Worm (Caenorhabditis elegans): Measurements from ENCODE around the gene pink-1.

The pink-1 gene

ce11 chrII:5408924-5409323, 13.4 kb upstream of the pink-1 start, which contains the start of the genes EEED8.12 and EEED8.4:
TSS of gene EEED8.12 (minus strand) at chrII:5409024.
TSS of gene EEED8.4 (plus strand) at chrII:5409319.
- no peak for TF ChIP-seq nhr-25 (tag; optimal IDR thresholded peaks at IDR 0.05; ENCODE audit: borderline replicate concordance, insufficient read depth)
- no peak for TF ChIP-seq set-16 (GFP tag; IDR thresholded peaks at IDR 0.05)
- TF ChIP-seq Y75B8A.6 (GFP tag; IDR thresholded peaks at IDR 0.05): no peak
- no peak for TF ChIP-seq nhr-28 (tag; optimal IDR thresholded peaks at IDR 0.05)
- no peak for TF ChIP-seq nhr-237 (tag; optimal IDR thresholded peaks at IDR 0.05)
- TF ChIP-seq zip-2 (tag; optimal IDR thresholded peaks at IDR 0.05): no peak
- TF ChIP-seq D1046.2 (GFP tag; IDR thresholded peaks at IDR 0.05): no peak
- no peak for TF ChIP-seq ces-1 (GFP tag; optimal IDR thresholded peaks at IDR 0.05)
- no peak for TF ChIP-seq nhr-42 (GFP tag; IDR thresholded peaks at IDR 0.05)
- TF ChIP-seq lsy-2 (tag; optimal IDR thresholded peaks at IDR 0.05): no peak
- no peak for TF ChIP-seq tag-97 (GFP tag; IDR thresholded peaks at IDR 0.05)
- TF ChIP-seq ZK546.5 (tag; optimal IDR thresholded peaks at IDR 0.05): no peak
- no peak for TF ChIP-seq duxl-1 (tag; optimal IDR thresholded peaks at IDR 0.05; ENCODE audit: poor library complexity)
- no peak for TF ChIP-seq hif-1 (tag; optimal IDR thresholded peaks at IDR 0.05)
- no peak for TF ChIP-seq jun-1 (tag; optimal IDR thresholded peaks at IDR 0.05)
- no peak for TF ChIP-seq nhr-41 (GFP tag; IDR thresholded peaks at IDR 0.05)
- TF ChIP-seq nhr-6 (tag; optimal IDR thresholded peaks at IDR 0.05): no peak

- TF ChIP-seq zip-11 (GFP tag; IDR thresholded peaks at IDR 0.05) (no peak), lin-38 (GFP tag; IDR thresholded peaks at IDR 0.05) (no peak), F26F4.8 (GFP tag; conservative IDR thresholded peaks at IDR 0.05) (no peak), mxl-2 (GFP tag; conservative IDR thresholded peaks at IDR 0.05) (no peak), T20F7.1 (GFP tag; optimal IDR thresholded peaks at IDR 0.05) (no peak), lin-1 (GFP tag; IDR thresholded peaks at IDR 0.05) (no peak), mes-2 (tag; optimal IDR thresholded peaks at IDR 0.05; ENCODE audit: poor library complexity, severe bottlenecking) (no peak), spr-3 (GFP tag; optimal IDR thresholded peaks at IDR 0.05) (no peak), arid-1 (GFP tag; conservative IDR thresholded peaks at IDR 0.05) (no peak)
Observed at ce11 chrII:5407548-5407947, 12.1 kb upstream of the pink-1 start, which contains the start of gene clec-141. TSS of gene clec-141 (minus strand) at chrII:5407648.

DNA sequence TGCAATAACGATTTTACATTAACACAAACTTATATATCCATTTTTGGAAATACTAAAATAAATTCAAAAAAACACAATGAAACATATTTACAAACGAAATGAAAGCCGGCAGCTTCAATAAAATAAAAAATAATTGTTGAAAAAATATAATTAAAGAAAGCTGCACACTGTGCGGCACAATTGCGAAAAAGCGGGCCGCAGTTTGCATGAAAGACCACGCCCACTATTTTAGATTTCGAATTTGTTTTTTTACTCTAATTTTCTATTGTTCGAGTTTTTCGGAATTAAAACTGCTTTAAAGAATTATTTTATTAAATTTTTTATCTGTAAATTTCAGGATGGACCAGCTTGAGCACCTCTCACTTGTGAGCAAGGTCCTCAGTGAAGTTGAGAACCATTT, 3.7 kb upstream of the pink-1 start, which contains the start of gene mog-5:
Gene mog-5, plus strand, starts transcription at position 338 of the 400 bp plus-strand sequence.
- TF ChIP-seq pha-4 (GFP tag; IDR thresholded peaks at IDR 0.05): no peak
- peak; percentile 25 for TF ChIP-seq pha-4 (tag; optimal IDR thresholded peaks at IDR 0.05)
- peak; percentile 77 for TF ChIP-seq mes-2 (tag; optimal IDR thresholded peaks at IDR 0.05; ENCODE audit: poor library complexity, severe bottlenecking)
- peak; percentile 40; the same call in 1 of the 2 replicates for TF ChIP-seq lin-38 (GFP tag; IDR thresholded peaks at IDR 0.05)
- no peak for TF ChIP-seq zip-2 (tag; optimal IDR thresholded peaks at IDR 0.05)
- TF ChIP-seq hlh-30 (tag; optimal IDR thresholded peaks at IDR 0.05; ENCODE audit: insufficient read depth): peak; percentile 23
- TF ChIP-seq F26F4.8 (GFP tag; conservative IDR thresholded peaks at IDR 0.05): no peak
- peak; percentile 26 for TF ChIP-seq dpl-1 (GFP tag; optimal IDR thresholded peaks at IDR 0.05)

ce11 chrII:5398779-5399178, 3.3 kb upstream of the pink-1 start, which contains the start of gene fbxl-3:
TSS of gene fbxl-3 (minus strand) at chrII:5398902.
- TF ChIP-seq snpc-1.2 (GFP tag; IDR thresholded peaks at IDR 0.05) (no peak), fos-1 (tag; optimal IDR thresholded peaks at IDR 0.05) (no peak), hif-1 (tag; optimal IDR thresholded peaks at IDR 0.05) (no peak), mdl-1 (tag; optimal IDR thresholded peaks at IDR 0.05) (no peak), hlh-11 (tag; optimal IDR thresholded peaks at IDR 0.05) (peak; percentile 11), lin-15B (tag; optimal IDR thresholded peaks at IDR 0.05) (no peak), nhr-11 (tag; optimal IDR thresholded peaks at IDR 0.05) (no peak), nhr-10 (tag; optimal IDR thresholded peaks at IDR 0.05) (no peak), nhr-237 (tag; optimal IDR thresholded peaks at IDR 0.05) (no peak), nhr-28 (tag; optimal IDR thresholded peaks at IDR 0.05) (peak; percentile 2), daf-16 (GFP tag; optimal IDR thresholded peaks at IDR 0.05) (no peak), daf-16 (tag; optimal IDR thresholded peaks at IDR 0.05) (peak; percentile 61)

Data from whole organism, L4 larva.